Worm (Caenorhabditis elegans): ENCODE results near the gene Y77E11A.12.

Gene Y77E11A.12

ce11 chrIV:1475009-1475408 lies at the start of gene Y77E11A.12:
TSS of gene Y77E11A.12 (minus strand) at chrIV:1475109.
- no peak for TF ChIP-seq unc-62 (GFP tag; optimal IDR thresholded peaks at IDR 0.05)

- TF ChIP-seq unc-62 (GFP tag; optimal IDR thresholded peaks at IDR 0.05): no peak
Measured at ce11 chrIV:1523418-1523817, 48.5 kb upstream of the Y77E11A.12 start, which contains the start of gene K03H6.1. TSS of gene K03H6.1 (plus strand) at chrIV:1523718.

- TF ChIP-seq unc-62 (GFP tag; optimal IDR thresholded peaks at IDR 0.05): no peak
Measured at ce11 chrIV:1522358-1522757, 47.4 kb upstream of the Y77E11A.12 start.

- TF ChIP-seq unc-62 (GFP tag; optimal IDR thresholded peaks at IDR 0.05): no peak
Measured at ce11 chrIV:1521224-1521623, 46.3 kb upstream of the Y77E11A.12 start, which contains the start of gene K03H6.4. TSS of gene K03H6.4 (minus strand) at chrIV:1521324.

- no peak for TF ChIP-seq unc-62 (GFP tag; optimal IDR thresholded peaks at IDR 0.05)
Measured at ce11 chrIV:1516527-1516926, 41.6 kb upstream of the Y77E11A.12 start, which contains the start of gene clec-172. TSS of gene clec-172 (minus strand) at chrIV:1516627.

ce11 chrIV:1515891-1516290 lies 41.0 kb upstream of the Y77E11A.12 start:
- no peak for TF ChIP-seq unc-62 (GFP tag; optimal IDR thresholded peaks at IDR 0.05)

- no peak for TF ChIP-seq unc-62 (GFP tag; optimal IDR thresholded peaks at IDR 0.05)
Measured at ce11 chrIV:1514415-1514814, 39.5 kb upstream of the Y77E11A.12 start.

ce11 chrIV:1512944-1513343 lies 38.0 kb upstream of the Y77E11A.12 start:
- no peak for TF ChIP-seq unc-62 (GFP tag; optimal IDR thresholded peaks at IDR 0.05)

ce11 chrIV:1510241-1510640 lies 35.3 kb upstream of the Y77E11A.12 start, which contains the start of gene txt-4:
TSS of gene txt-4 (plus strand) at chrIV:1510564.
- no peak for TF ChIP-seq unc-62 (GFP tag; optimal IDR thresholded peaks at IDR 0.05)

ce11 chrIV:1497448-1497847 lies 22.5 kb upstream of the Y77E11A.12 start, which contains the start of gene hxk-3:
TSS of gene hxk-3 (plus strand) at chrIV:1497626.
- TF ChIP-seq unc-62 (GFP tag; optimal IDR thresholded peaks at IDR 0.05): no peak

ce11 chrIV:1496679-1497033 lies 21.7 kb upstream of the Y77E11A.12 start:
- no peak for TF ChIP-seq unc-62 (GFP tag; optimal IDR thresholded peaks at IDR 0.05)

- TF ChIP-seq unc-62 (GFP tag; optimal IDR thresholded peaks at IDR 0.05): no peak
Measured at ce11 chrIV:1496017-1496678, 21.2 kb upstream of the Y77E11A.12 start, which contains the start of gene npp-20. TSS of gene npp-20 (minus strand) at chrIV:1496022.

ce11 chrIV:1484968-1485474 lies 10.1 kb upstream of the Y77E11A.12 start, which contains the start of gene Y77E11A.16:
TSS of gene Y77E11A.16 (plus strand) at chrIV:1485424.
- TF ChIP-seq unc-62 (GFP tag; optimal IDR thresholded peaks at IDR 0.05): no peak

- no peak for TF ChIP-seq unc-62 (GFP tag; optimal IDR thresholded peaks at IDR 0.05)
Measured at ce11 chrIV:1478649-1479048, 3.7 kb upstream of the Y77E11A.12 start.

- TF ChIP-seq unc-62 (GFP tag; optimal IDR thresholded peaks at IDR 0.05): no peak
Measured at ce11 chrIV:1472145-1472544, 2.8 kb downstream of the Y77E11A.12 start.

- no peak for TF ChIP-seq unc-62 (GFP tag; optimal IDR thresholded peaks at IDR 0.05)
Measured at ce11 chrIV:1470364-1470763, 4.5 kb downstream of the Y77E11A.12 start.

ce11 chrIV:1469093-1469492 lies 5.8 kb downstream of the Y77E11A.12 start:
- no peak for TF ChIP-seq unc-62 (GFP tag; optimal IDR thresholded peaks at IDR 0.05)
